Fruit fly (Drosophila melanogaster) Kc167 (cell line): ENCODE results near the gene CG3823.

ENCODE experiments used
- Myc ChIP-seq: fragments of >200 bp; optimal IDR thresholded peaks from 2 replicates; lab custom pipeline; 2017; ENCODE audit warnings: missing external identifiers
- Sin3A ChIP-seq: fragments of >200 bp; optimal IDR thresholded peaks from 2 replicates; lab custom pipeline; 2018; ENCODE audit warnings: missing external identifiers
- h ChIP-seq: fragments of >200 bp; optimal IDR thresholded peaks from 3 replicates; lab custom pipeline; 2018; ENCODE audit warnings: missing external identifiers
- insv ChIP-seq: fragments of >200 bp; optimal IDR thresholded peaks from 3 replicates; lab custom pipeline; 2018; ENCODE audit warnings: missing external identifiers
- psq ChIP-seq: fragments of >200 bp; optimal IDR thresholded peaks from 2 replicates; lab custom pipeline; 2017; ENCODE audit warnings: missing external identifiers
- ttk ChIP-seq: sonication (Bioruptor generic); optimal IDR thresholded peaks from 2 replicates; lab custom pipeline; 2017; ENCODE audit warnings: missing external identifiers

The CG3823 gene

dm6 chrX:6352769-6353612, 49.2 kb downstream of the CG3823 start:
- no peak for TF ChIP-seq psq (lab: Kevin White, UChicago)
- TF ChIP-seq insv (lab: Kevin White, UChicago) = no peak
- no peak for TF ChIP-seq h (lab: Kevin White, UChicago)
- TF ChIP-seq Myc = no peak
- TF ChIP-seq Sin3A (lab: Kevin White, UChicago) = no peak
- TF ChIP-seq ttk (lab: Kevin White, UChicago) = no peak

DNA sequence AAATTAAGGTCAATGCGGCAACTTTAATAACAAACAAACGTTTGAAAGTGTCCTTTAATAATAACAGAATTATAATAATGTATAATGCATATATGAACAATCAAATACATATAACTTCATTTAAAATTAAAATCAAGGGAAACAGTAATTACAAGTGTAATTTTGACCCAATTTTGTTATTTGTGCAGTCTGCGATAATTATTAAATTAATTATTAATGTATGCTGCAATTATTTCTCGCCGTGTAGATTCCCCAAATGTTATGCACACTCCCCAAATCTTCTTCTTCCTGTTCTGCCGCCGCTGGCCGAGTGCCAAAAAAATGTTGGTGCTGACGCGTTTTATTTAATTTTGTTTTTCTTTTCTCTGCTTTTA, 49.8 kb downstream of the CG3823 start:
- no peak for TF ChIP-seq insv (lab: Kevin White, UChicago)
- TF ChIP-seq ttk (lab: Kevin White, UChicago) = no peak
- TF ChIP-seq psq (lab: Kevin White, UChicago) = no peak
- no peak for TF ChIP-seq h (lab: Kevin White, UChicago)
- no peak for TF ChIP-seq Myc
- TF ChIP-seq Sin3A (lab: Kevin White, UChicago) = no peak

DNA sequence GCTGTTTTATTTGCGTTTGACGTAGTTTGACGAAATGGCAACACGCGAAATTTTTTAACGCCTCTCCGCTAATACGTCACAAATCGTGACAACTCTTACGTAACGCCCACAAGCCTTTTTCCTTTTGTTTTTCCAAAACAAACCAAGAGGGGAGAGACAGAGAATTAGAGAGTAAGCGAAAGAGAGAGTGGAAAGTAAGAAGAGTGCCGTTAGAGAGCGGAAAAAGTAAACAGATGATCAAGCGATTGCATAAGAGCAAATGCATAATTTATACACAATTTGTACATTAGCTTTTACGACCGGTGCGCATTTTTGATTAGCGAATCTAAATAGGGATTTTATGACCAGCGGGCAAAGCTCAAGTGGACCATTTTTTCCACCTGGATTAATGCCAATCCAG, 50.4 kb downstream of the CG3823 start:
- TF ChIP-seq Sin3A (lab: Kevin White, UChicago) = no peak
- TF ChIP-seq insv (lab: Kevin White, UChicago) = no peak
- no peak for TF ChIP-seq ttk (lab: Kevin White, UChicago)
- TF ChIP-seq Myc = no peak
- no peak for TF ChIP-seq psq (lab: Kevin White, UChicago)
- no peak for TF ChIP-seq h (lab: Kevin White, UChicago)

DNA sequence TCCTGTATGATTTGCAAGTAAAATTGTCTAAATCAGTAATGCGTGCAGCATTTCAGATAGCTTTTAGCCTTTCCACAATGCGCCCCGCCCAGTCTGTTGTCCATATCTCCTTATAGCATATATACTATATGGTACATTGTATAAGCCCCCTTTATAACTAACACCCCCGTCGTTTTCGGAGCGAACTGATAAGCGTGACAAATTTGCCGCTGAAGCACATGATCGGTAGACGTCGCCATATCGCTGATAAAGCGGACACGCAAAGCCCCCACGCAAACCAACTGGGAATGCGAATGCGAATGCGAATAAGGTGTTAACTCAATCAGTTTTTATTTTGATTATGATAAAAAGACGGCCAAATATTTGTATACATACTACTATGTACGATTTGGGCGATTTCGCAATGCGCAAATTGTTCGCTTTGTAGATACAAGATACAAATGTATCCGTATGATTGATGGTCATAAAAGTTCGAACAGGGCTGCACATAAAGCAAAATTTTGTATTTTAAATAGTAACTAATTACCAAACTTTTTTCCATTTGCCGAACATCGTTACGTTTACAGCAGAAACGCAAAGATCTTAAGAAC, 51.4 kb downstream of the CG3823 start:
- TF ChIP-seq ttk (lab: Kevin White, UChicago) (no peak), insv (lab: Kevin White, UChicago) (no peak), h (lab: Kevin White, UChicago) (no peak), Sin3A (lab: Kevin White, UChicago) (no peak), psq (lab: Kevin White, UChicago) (no peak), Myc (no peak)
